Fruit fly (Drosophila melanogaster) whole organism, pupa: Measurements from ENCODE around the gene twf.

Source experiments
- CG14655 ChIP-seq: fragments of 200-800 bp; sonication (Bioruptor generic); optimal IDR thresholded peaks from 3 replicates; lab custom pipeline; 2017; ENCODE audit warnings: mild to moderate bottlenecking, missing biosample characterization, missing genetic modification reagents, missing genetic modification characterization
- CG17806 ChIP-seq: fragments of 200-800 bp; sonication (Bioruptor generic); optimal IDR thresholded peaks from 2 replicates; lab custom pipeline; 2018; ENCODE audit warnings: missing biosample characterization, mild to moderate bottlenecking, missing genetic modification characterization, moderate library complexity
- CG32121 ChIP-seq: fragments of 200-800 bp; sonication (Bioruptor generic); IDR thresholded peaks from 2 replicates; pipeline ENCODE4 v1.3.6; 2022; ENCODE audit warnings: missing biosample characterization, missing genetic modification characterization
- CG34367 ChIP-seq: fragments of 200-800 bp; sonication (Bioruptor generic); optimal IDR thresholded peaks from 2 replicates; lab custom pipeline; 2018; ENCODE audit warnings: missing biosample characterization, mild to moderate bottlenecking, missing genetic modification characterization
- CG4496 ChIP-seq: fragments of 200-800 bp; sonication (Bioruptor generic); IDR thresholded peaks from 3 replicates; pipeline ENCODE4 v1.3.6; 2022; ENCODE audit warnings: missing biosample characterization, missing genetic modification characterization
- CG8159 ChIP-seq: fragments of 200-800 bp; sonication (Bioruptor generic); optimal IDR thresholded peaks from 3 replicates; lab custom pipeline; 2018; ENCODE audit warnings: missing biosample characterization, mild to moderate bottlenecking, missing genetic modification characterization, moderate library complexity
- CG8301 ChIP-seq: fragments of 200-800 bp; sonication (Bioruptor generic); optimal IDR thresholded peaks from 2 replicates; lab custom pipeline; 2018; ENCODE audit warnings: missing biosample characterization, mild to moderate bottlenecking, missing genetic modification characterization
- EcR ChIP-seq: fragments of 200-800 bp; sonication (Bioruptor generic); optimal IDR thresholded peaks from 3 replicates; lab custom pipeline; 2019; ENCODE audit warnings: missing biosample characterization, missing genetic modification characterization, mild to moderate bottlenecking, moderate library complexity, missing genetic modification reagents
- Ets98B ChIP-seq: fragments of 200-800 bp; sonication (Bioruptor generic); IDR thresholded peaks from 2 replicates; pipeline ENCODE4 v1.3.6; 2022; ENCODE audit warnings: missing biosample characterization, missing genetic modification characterization
- Pif1A ChIP-seq: fragments of 200-800 bp; sonication (Bioruptor generic); optimal IDR thresholded peaks from 3 replicates; lab custom pipeline; 2016; ENCODE audit warnings: missing biosample characterization, missing genetic modification characterization
- Snoo ChIP-seq: fragments of 200-800 bp; sonication (Bioruptor generic); optimal IDR thresholded peaks from 3 replicates; lab custom pipeline; 2017; ENCODE audit warnings: missing biosample characterization, mild to moderate bottlenecking, missing genetic modification characterization, inconsistent platforms

DNA sequence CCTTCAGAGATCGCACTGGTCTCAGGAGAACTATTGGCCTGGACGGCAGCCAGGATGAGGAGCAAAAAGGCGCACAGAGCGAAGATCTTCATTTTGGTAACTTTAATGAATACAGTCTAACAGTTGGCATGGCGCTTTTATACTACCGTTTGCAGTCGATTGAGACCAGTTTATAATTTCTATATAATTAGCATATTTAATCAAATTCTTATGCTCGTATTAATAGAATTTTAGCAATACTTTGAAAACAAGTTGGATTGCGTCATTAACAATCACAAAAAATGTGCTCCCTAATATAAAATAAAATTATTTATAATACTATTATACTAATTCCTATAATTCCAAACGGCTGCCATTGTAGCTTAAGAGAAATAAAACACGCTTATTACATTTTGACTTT lies 31.9 kb downstream of the twf start, which contains the start of gene CG44215:
- TF ChIP-seq CG34367 (tag; lab: Kevin White, UChicago), result no peak
- no peak for TF ChIP-seq CG4496 (GFP tag; lab: Robert Waterston, UW)
- no peak for TF ChIP-seq Pif1A (GFP tag; lab: Kevin White, UChicago)
- no peak for TF ChIP-seq Snoo (tag; lab: Kevin White, UChicago)
- TF ChIP-seq CG17806 (tag; lab: Kevin White, UChicago), result no peak
- TF ChIP-seq Ets98B (GFP tag; lab: Robert Waterston, UW), result no peak
- no peak for TF ChIP-seq EcR
- no peak for TF ChIP-seq CG32121
- no peak for TF ChIP-seq CG8301 (tag; lab: Kevin White, UChicago)
- no peak for TF ChIP-seq CG8159
- no peak for TF ChIP-seq CG14655 (GFP tag; lab: Kevin White, UChicago)
